Worm (Caenorhabditis elegans): ENCODE measurements around the gene efr-3.

efr-3 gene

DNA sequence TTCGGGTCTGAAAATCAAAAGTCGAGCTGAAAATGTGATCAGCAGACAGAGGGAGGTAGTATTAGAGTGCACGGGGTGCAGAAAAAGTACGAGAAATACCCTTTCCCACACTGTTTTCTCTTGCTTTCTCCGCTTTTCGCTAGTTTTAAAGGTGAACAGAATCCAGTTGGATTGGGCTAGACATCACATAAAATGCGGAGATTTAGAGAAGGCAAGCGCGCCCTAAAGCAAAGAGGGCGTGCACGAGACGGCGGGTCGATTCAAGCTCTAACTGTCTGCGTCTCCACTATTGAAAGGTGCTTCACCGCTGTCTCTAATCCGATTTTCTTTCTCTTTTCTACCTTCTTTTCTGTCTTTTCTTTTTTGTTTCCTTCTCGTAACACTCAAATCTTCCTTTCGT, 49.2 kb upstream of the efr-3 start (continued):
- peak; percentile 79 for TF ChIP-seq nhr-90 (tag; optimal IDR thresholded peaks at IDR 0.05; ENCODE audit: poor library complexity)
- peak; percentile 83 for TF ChIP-seq xbp-1 (tag; optimal IDR thresholded peaks at IDR 0.05)
- TF ChIP-seq ceh-90 (tag; optimal IDR thresholded peaks at IDR 0.05) = no peak
- TF ChIP-seq tbx-2 (tag; optimal IDR thresholded peaks at IDR 0.05) = peak; percentile 87
- peak; percentile 91 for TF ChIP-seq nhr-20 (tag; optimal IDR thresholded peaks at IDR 0.05)
- TF ChIP-seq lin-39 (tag; optimal IDR thresholded peaks at IDR 0.05) = no peak
- TF ChIP-seq jun-1 (tag; optimal IDR thresholded peaks at IDR 0.05) = peak; percentile 86
- TF ChIP-seq C34B4.2 (tag; optimal IDR thresholded peaks at IDR 0.05) = no peak
- TF ChIP-seq dpl-1 (GFP tag; optimal IDR thresholded peaks at IDR 0.05) = peak; percentile 67 to 79 (median 78)
- peak; percentile 88 for TF ChIP-seq nhr-47 (tag; optimal IDR thresholded peaks at IDR 0.05)
- TF ChIP-seq swsn-7 (tag; optimal IDR thresholded peaks at IDR 0.05) = peak; percentile 87
- TF ChIP-seq ceh-88 (GFP tag; IDR thresholded peaks at IDR 0.05) = 0 out of 2 replicates have a peak, but pooled peaks have one; percentile 16
- no peak for TF ChIP-seq sptf-1 (tag; optimal IDR thresholded peaks at IDR 0.05)
- TF ChIP-seq aha-1 (tag; optimal IDR thresholded peaks at IDR 0.05) = no peak
- TF ChIP-seq elt-3 (tag; optimal IDR thresholded peaks at IDR 0.05) = peak in 2 of 6 experiments; percentile 57 to 81
- no peak for TF ChIP-seq Y116A8C.19 (tag; optimal IDR thresholded peaks at IDR 0.05; ENCODE audit: borderline replicate concordance)
- TF ChIP-seq hlh-17 (GFP tag; optimal IDR thresholded peaks at IDR 0.05; ENCODE audit: borderline replicate concordance) = no peak
- TF ChIP-seq ztf-11 (tag; optimal IDR thresholded peaks at IDR 0.05) = peak in 1 of 2 experiments; percentile 5
- peak; percentile 45 to 97 for TF ChIP-seq mdl-1 (tag; optimal IDR thresholded peaks at IDR 0.05)
- no peak for TF ChIP-seq nhr-11 (tag; optimal IDR thresholded peaks at IDR 0.05)
- TF ChIP-seq unc-130 (tag; optimal IDR thresholded peaks at IDR 0.05) = peak; percentile 84
- no peak for TF ChIP-seq nhr-84 (tag; optimal IDR thresholded peaks at IDR 0.05)
- TF ChIP-seq alr-1 (tag; optimal IDR thresholded peaks at IDR 0.05; ENCODE audit: borderline replicate concordance) = no peak
- TF ChIP-seq skn-1 (tag; optimal IDR thresholded peaks at IDR 0.05) = peak; percentile 85
- TF ChIP-seq mef-2 (tag; optimal IDR thresholded peaks at IDR 0.05) = no peak
- TF ChIP-seq unc-86 (tag; optimal IDR thresholded peaks at IDR 0.05) = peak; percentile 80
- peak; percentile 56 for TF ChIP-seq elt-2 (tag; optimal IDR thresholded peaks at IDR 0.05)
- no peak for TF ChIP-seq unc-98 (GFP tag; IDR thresholded peaks at IDR 0.05)
- TF ChIP-seq pax-3 (tag; optimal IDR thresholded peaks at IDR 0.05) = no peak
- peak; percentile 97 for TF ChIP-seq blmp-1 (tag; optimal IDR thresholded peaks at IDR 0.05)
- no peak for TF ChIP-seq pag-3 (tag; optimal IDR thresholded peaks at IDR 0.05; ENCODE audit: borderline replicate concordance, insufficient read depth)
- TF ChIP-seq rnt-1 (tag; optimal IDR thresholded peaks at IDR 0.05) = peak; percentile 89
- TF ChIP-seq lin-14 (GFP tag; optimal IDR thresholded peaks at IDR 0.05) = peak; percentile 96
- TF ChIP-seq nhr-85 (tag) = peak; percentile 92
- peak; percentile 84 to 90 for TF ChIP-seq efl-1 (optimal IDR thresholded peaks at IDR 0.05)
- TF ChIP-seq efl-1 (GFP tag; optimal IDR thresholded peaks at IDR 0.05 in 1 of 2) = peak; percentile 71 to 97
- TF ChIP-seq nhr-28 (tag; optimal IDR thresholded peaks at IDR 0.05) = no peak
- TF ChIP-seq lin-35 (GFP tag; optimal IDR thresholded peaks at IDR 0.05) = peak; percentile 85 to 87
- TF ChIP-seq F16B12.6 (tag; optimal IDR thresholded peaks at IDR 0.05) = peak; percentile 47
- TF ChIP-seq nhr-71 (tag; optimal IDR thresholded peaks at IDR 0.05) = peak; percentile 92
- peak; percentile 80 for TF ChIP-seq lin-13 (GFP tag; optimal IDR thresholded peaks at IDR 0.05)
- TF ChIP-seq ets-5 (GFP tag; IDR thresholded peaks at IDR 0.05) = no peak
- TF ChIP-seq sup-37 (GFP tag; optimal IDR thresholded peaks at IDR 0.05) = no peak
- TF ChIP-seq egl-27 (tag; optimal IDR thresholded peaks at IDR 0.05) = peak in 1 of 2 experiments; percentile 6
- no peak for TF ChIP-seq ceh-63 (GFP tag; optimal IDR thresholded peaks at IDR 0.05)
- TF ChIP-seq C04F5.9 (tag; optimal IDR thresholded peaks at IDR 0.05) = no peak
- TF ChIP-seq hlh-4 (tag; optimal IDR thresholded peaks at IDR 0.05) = no peak
- no peak for TF ChIP-seq efl-3 (GFP tag; optimal IDR thresholded peaks at IDR 0.05)
- TF ChIP-seq fkh-4 (tag; optimal IDR thresholded peaks at IDR 0.05; ENCODE audit: borderline replicate concordance) = peak; percentile 21
- no peak for TF ChIP-seq unc-62 (GFP tag; optimal IDR thresholded peaks at IDR 0.05)
- TF ChIP-seq ama-1 (optimal IDR thresholded peaks at IDR 0.05) = no peak
- peak; percentile 48 for TF ChIP-seq mep-1 (tag; optimal IDR thresholded peaks at IDR 0.05)
- TF ChIP-seq unc-30 (tag; optimal IDR thresholded peaks at IDR 0.05) = no peak

Data from whole organism, L1 larva.